Worm (Caenorhabditis elegans) whole organism, young adult: ENCODE results near the gene zipt-7.1.
"Not testable (repeated sequence)": the region's sequence is repeated elsewhere in the genome, so short reads cannot be mapped to it uniquely, and the experiment has no call there.

ENCODE experiments used
- B0336.3 ChIP-seq: fragments of 200-800 bp; sonication (Bioruptor generic); IDR thresholded peaks from 2 replicates; pipeline ENCODE4 v1.3.6; 2022; ENCODE audit warnings: missing genetic modification characterization, missing compliant biosample characterization
- F39B2.1 ChIP-seq: fragments of 200-800 bp; sonication (Bioruptor generic); IDR thresholded peaks from 2 replicates; pipeline ENCODE4 v1.3.6; 2022; ENCODE audit warnings: missing genetic modification reagents, missing genetic modification characterization, missing compliant biosample characterization
- Y53F4B.3 ChIP-seq: fragments of 200-800 bp; sonication (Bioruptor generic); IDR thresholded peaks from 2 replicates; pipeline ENCODE4 v1.3.6; 2022; ENCODE audit warnings: missing genetic modification reagents, missing genetic modification characterization, missing compliant biosample characterization
- Y95B8A.8 ChIP-seq: fragments of 200-800 bp; sonication (Bioruptor generic); IDR thresholded peaks from 2 replicates; pipeline ENCODE4 v1.3.6; 2022; ENCODE audit warnings: missing genetic modification reagents, missing genetic modification characterization, missing compliant biosample characterization
- aptf-2 ChIP-seq: fragments of 200-800 bp; sonication (Bioruptor generic); conservative IDR thresholded peaks from 2 replicates; pipeline ENCODE4 v1.3.6; 2022; ENCODE audit warnings: missing genetic modification reagents, missing genetic modification characterization, missing compliant biosample characterization
- aptf-3 ChIP-seq: fragments of 200-800 bp; sonication (Bioruptor generic); IDR thresholded peaks from 2 replicates; pipeline ENCODE4 v1.3.6; 2022; ENCODE audit warnings: missing genetic modification characterization, missing compliant biosample characterization
- athp-1 ChIP-seq: sonication (generic microtip); optimal IDR thresholded peaks from 2 replicates; lab custom pipeline; 2017; ENCODE audit warnings: mild to moderate bottlenecking, missing genetic modification characterization, missing compliant biosample characterization
- ccch-3 ChIP-seq: fragments of 200-800 bp; sonication (Bioruptor generic); optimal IDR thresholded peaks from 2 replicates; lab custom pipeline; 2018; ENCODE audit warnings: mild to moderate bottlenecking, missing genetic modification characterization, missing compliant biosample characterization
- ceh-27 ChIP-seq: fragments of 200-800 bp; sonication (Bioruptor generic); optimal IDR thresholded peaks from 2 replicates; lab custom pipeline; 2018; ENCODE audit warnings: mild to moderate bottlenecking, missing genetic modification characterization, moderate library complexity, missing compliant biosample characterization
- ceh-40 ChIP-seq: fragments of 200-800 bp; sonication (Bioruptor generic); IDR thresholded peaks from 2 replicates; pipeline ENCODE4 v1.3.6; 2022; ENCODE audit warnings: missing genetic modification characterization, missing compliant biosample characterization
- chd-7 ChIP-seq: sonication (generic microtip); optimal IDR thresholded peaks from 2 replicates; lab custom pipeline; 2016; ENCODE audit warnings: mild to moderate bottlenecking, missing genetic modification characterization, moderate library complexity, missing compliant biosample characterization
- dpff-1 ChIP-seq: sonication (generic microtip); optimal IDR thresholded peaks from 2 replicates; lab custom pipeline; 2017; ENCODE audit warnings: mild to moderate bottlenecking, missing genetic modification characterization, missing compliant biosample characterization
- dpl-1 ChIP-seq: fragments of 150-350 bp; optimal IDR thresholded peaks from 2 replicates; lab custom pipeline; 2014; ENCODE audit warnings: missing biosample characterization, missing genetic modification reagents, missing genetic modification characterization
- ekl-4 ChIP-seq: fragments of 200-800 bp; sonication (Bioruptor generic); IDR thresholded peaks from 2 replicates; pipeline ENCODE4 v1.3.6; 2022; ENCODE audit warnings: missing genetic modification reagents, missing genetic modification characterization, missing compliant biosample characterization
- hmg-1.2 ChIP-seq: fragments of 200-800 bp; sonication (Bioruptor generic); IDR thresholded peaks from 2 replicates; pipeline ENCODE4 v1.3.6; 2022; ENCODE audit warnings: missing genetic modification reagents, missing genetic modification characterization, missing compliant biosample characterization
- hrde-1 ChIP-seq: sonication (generic microtip); optimal IDR thresholded peaks from 2 replicates; lab custom pipeline; 2016; ENCODE audit warnings: missing genetic modification characterization, mild to moderate bottlenecking, missing compliant biosample characterization, moderate library complexity, missing genotype, missing genetic modification reagents, borderline replicate concordance
- let-526 ChIP-seq: fragments of 200-800 bp; sonication (Bioruptor generic); IDR thresholded peaks from 2 replicates; pipeline ENCODE4 v1.3.6; 2022; ENCODE audit warnings: missing genetic modification reagents, missing genetic modification characterization, missing compliant biosample characterization
- let-607 ChIP-seq, 2 experiments: fragments of 200-800 bp in 1 of 2; sonication (Bioruptor generic) in 1 of 2; sonication (generic microtip) in 1 of 2; optimal IDR thresholded peaks; 2 replicates each; lab custom pipeline; 2016 to 2018; ENCODE audit warnings: mild to moderate bottlenecking in 2 of 2, missing compliant biosample characterization in 2 of 2, missing genetic modification characterization in 2 of 2, moderate library complexity in 2 of 2, missing genotype in 1 of 2
- lir-1 ChIP-seq: fragments of 200-800 bp; sonication (Bioruptor generic); conservative IDR thresholded peaks from 2 replicates; pipeline ENCODE4 v1.3.6; 2022; ENCODE audit warnings: missing genetic modification reagents, missing genetic modification characterization, missing compliant biosample characterization
- madf-10 ChIP-seq: sonication (generic microtip); optimal IDR thresholded peaks from 2 replicates; lab custom pipeline; 2016; ENCODE audit warnings: mild to moderate bottlenecking, missing genetic modification characterization, missing compliant biosample characterization
- madf-3 ChIP-seq: fragments of 200-800 bp; sonication (Bioruptor generic); IDR thresholded peaks from 2 replicates; pipeline ENCODE4 v1.3.6; 2022; ENCODE audit warnings: missing genetic modification reagents, missing genetic modification characterization, missing compliant biosample characterization
- mel-28 ChIP-seq: sonication (generic microtip); optimal IDR thresholded peaks from 2 replicates; lab custom pipeline; 2016; ENCODE audit warnings: borderline replicate concordance, mild to moderate bottlenecking, missing genetic modification characterization, missing compliant biosample characterization
- nhr-80 ChIP-seq: sonication (generic microtip); optimal IDR thresholded peaks from 2 replicates; lab custom pipeline; 2016; ENCODE audit warnings: missing genetic modification characterization, missing compliant biosample characterization
- rpc-1 ChIP-seq, 2 experiments: fragments of 150-350 bp in 1 of 2; sonication (generic microtip) in 1 of 2; optimal IDR thresholded peaks; 2 replicates each; lab custom pipeline; 2014 to 2018; ENCODE audit warnings: missing biosample characterization in 1 of 2, missing genetic modification characterization in 1 of 2, missing genetic modification reagents in 1 of 2, missing genotype in 1 of 2
- snpc-1.1 ChIP-seq: sonication (generic microtip); optimal IDR thresholded peaks from 2 replicates; lab custom pipeline; 2017; ENCODE audit warnings: missing genetic modification characterization, mild to moderate bottlenecking, missing compliant biosample characterization, antibody characterized with exemption, moderate library complexity, missing genotype, missing genetic modification reagents; ENCODE audit not compliant: insufficient read depth
- sptf-2 ChIP-seq: fragments of 200-800 bp; sonication (Bioruptor generic); optimal IDR thresholded peaks from 2 replicates; lab custom pipeline; 2018; ENCODE audit warnings: mild to moderate bottlenecking, missing genetic modification characterization, missing compliant biosample characterization
- unc-62 ChIP-seq: fragments of 150-350 bp; optimal IDR thresholded peaks from 2 replicates; lab custom pipeline; 2014; ENCODE audit warnings: missing biosample characterization, missing genetic modification reagents, missing genetic modification characterization
- zfh-2 ChIP-seq: fragments of 200-800 bp; sonication (Bioruptor generic); conservative IDR thresholded peaks from 2 replicates; pipeline ENCODE4 v1.3.6; 2022; ENCODE audit warnings: missing genetic modification reagents, missing genetic modification characterization, missing compliant biosample characterization

Gene zipt-7.1

DNA sequence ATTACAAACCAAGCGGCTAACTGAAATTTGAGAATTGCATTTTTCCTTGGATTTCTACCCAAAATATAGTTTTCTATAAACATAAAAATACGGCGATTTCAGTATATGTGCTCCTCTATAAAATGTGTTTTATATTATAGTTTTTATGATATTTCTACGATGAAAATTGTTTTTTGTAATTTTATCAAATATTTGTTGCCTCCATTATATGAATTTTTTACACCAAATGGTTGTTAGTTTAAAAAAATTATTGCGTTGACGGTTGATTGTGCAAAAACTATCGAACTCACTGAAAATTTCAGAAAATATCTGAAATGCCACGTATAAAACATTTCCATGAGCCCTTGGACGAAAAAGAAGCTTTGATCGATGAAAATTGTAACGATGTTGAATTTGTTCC is 20.3 kb upstream of the zipt-7.1 start, which contains the start of gene T28F3.9:
Gene T28F3.9, plus strand, starts transcription at position 301 of the 400 bp plus-strand sequence.
- TF ChIP-seq Y53F4B.3 (GFP tag; lab: Robert Waterston, UW), result no peak
- TF ChIP-seq mel-28 (tag; lab: Kevin White, UChicago), result no peak
- no peak for TF ChIP-seq dpff-1 (tag; lab: Kevin White, UChicago)
- no peak for TF ChIP-seq aptf-2 (GFP tag; lab: Robert Waterston, UW)
- TF ChIP-seq aptf-3 (GFP tag; lab: Robert Waterston, UW), result no peak
- no peak for TF ChIP-seq ekl-4
- TF ChIP-seq dpl-1, result no peak
- TF ChIP-seq, all 124 proteins: peak for 0

DNA sequence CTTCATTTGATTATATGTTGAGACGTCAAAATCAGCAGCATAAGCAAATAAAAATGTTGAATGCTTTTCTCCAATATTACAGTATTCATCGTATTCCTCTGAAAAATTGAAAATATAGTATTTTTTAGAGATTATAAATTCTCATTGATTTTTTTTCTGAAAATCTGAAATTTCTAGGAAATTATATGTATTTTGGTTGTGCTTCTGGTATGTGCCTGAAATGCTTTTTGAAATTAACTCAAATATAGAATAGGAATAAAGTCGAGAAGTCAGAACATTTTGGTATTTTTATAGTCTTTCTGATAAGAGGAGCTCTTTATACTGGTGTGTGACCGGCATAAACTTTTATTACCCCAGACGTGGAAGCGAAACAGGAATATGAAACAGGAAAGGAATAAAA is 19.3 kb upstream of the zipt-7.1 start, which contains the start of gene T28F3.8:
Gene T28F3.8, minus strand, starts transcription at position 101 of the 400 bp plus-strand sequence.
- not testable (repeated sequence) for TF ChIP-seq ceh-27 (GFP tag; lab: Kevin White, UChicago); athp-1; let-607 (tag; optimal IDR thresholded peaks at IDR 0.05; lab: Kevin White, UChicago)

DNA sequence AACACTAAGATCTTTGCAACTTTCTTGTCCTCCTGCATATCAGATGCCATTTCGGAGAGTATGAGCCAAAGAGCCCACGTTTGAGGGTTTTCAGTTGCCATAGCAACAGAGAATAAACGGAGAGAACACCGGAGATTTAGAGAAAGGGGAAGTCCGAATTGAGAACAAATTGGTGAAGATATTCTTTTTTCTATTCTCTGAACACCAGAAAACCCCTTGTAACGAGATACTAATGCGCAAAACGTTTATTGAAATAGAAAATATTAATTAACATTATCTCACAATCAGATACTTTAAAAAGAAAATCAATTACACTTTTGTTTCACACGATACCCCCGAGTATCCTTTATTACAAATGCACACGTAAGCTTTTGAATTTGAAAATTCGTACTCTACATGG is 14.0 kb upstream of the zipt-7.1 start, which contains the start of gene ifta-2:
Gene ifta-2, minus strand, starts transcription at position 101 of the 400 bp plus-strand sequence.
- TF ChIP-seq unc-62 (GFP tag; lab: Kevin White, UChicago) (no peak), ceh-40 (no peak), Y95B8A.8 (GFP tag; lab: Robert Waterston, UW) (no peak), madf-3 (GFP tag; lab: Robert Waterston, UW) (no peak), athp-1 (no peak), madf-10 (tag; lab: Kevin White, UChicago) (no peak)
- TF ChIP-seq, all 124 proteins: peak for 0

DNA sequence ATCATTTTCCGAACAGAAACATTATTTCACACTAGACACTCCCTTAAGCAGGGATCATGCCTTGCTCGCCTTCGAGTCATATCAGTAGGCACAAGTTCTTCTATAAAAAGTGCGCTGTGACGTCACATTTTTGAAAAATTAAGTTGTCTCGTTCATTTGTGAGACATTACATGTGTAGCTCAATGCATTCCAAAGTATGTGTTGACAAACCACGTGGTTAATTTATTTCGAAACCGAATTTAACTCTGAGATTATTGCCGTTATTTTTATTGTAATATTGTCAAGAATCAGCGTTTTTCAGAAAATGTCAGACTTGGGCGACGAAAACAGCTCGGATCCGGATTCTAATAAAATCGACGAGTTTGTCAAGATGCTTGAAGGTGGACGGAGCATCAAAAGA is 6.5 kb upstream of the zipt-7.1 start, which contains the start of gene T28F3.5:
Gene T28F3.5, plus strand, starts transcription at position 301 of the 400 bp plus-strand sequence.
- TF ChIP-seq chd-7 (tag; lab: Kevin White, UChicago) (no peak), let-526 (GFP tag; lab: Robert Waterston, UW) (no peak), aptf-3 (GFP tag; lab: Robert Waterston, UW) (no peak), ccch-3 (no peak), rpc-1 (optimal IDR thresholded peaks at IDR 0.05; lab: Kevin White, UChicago) (no peak), rpc-1 (tag; optimal IDR thresholded peaks at IDR 0.05; lab: Kevin White, UChicago) (no peak), ceh-27 (GFP tag; lab: Kevin White, UChicago) (no peak), hrde-1 (tag; lab: Kevin White, UChicago) (no peak), hmg-1.2 (GFP tag; lab: Robert Waterston, UW) (no peak)

DNA sequence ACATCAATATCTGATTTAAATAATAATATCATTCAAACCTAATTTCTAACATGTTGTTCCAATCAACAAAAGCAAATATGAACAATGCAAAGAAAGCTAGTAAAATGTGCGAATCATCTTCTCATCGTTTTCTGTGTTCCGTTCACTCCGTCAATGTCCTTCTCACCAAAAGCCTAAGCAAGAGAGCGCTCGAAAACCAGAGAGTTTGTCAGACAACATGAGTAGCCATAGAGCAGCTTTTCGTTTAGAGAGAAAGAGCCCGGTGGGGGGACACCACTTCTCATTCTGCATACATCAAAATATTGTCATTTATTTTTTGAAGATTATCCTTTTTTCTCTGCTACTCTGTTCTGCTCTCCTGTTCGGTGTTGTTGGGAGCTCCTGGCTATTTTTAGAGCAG is 5.7 kb upstream of the zipt-7.1 start:
- TF ChIP-seq ceh-40, result no peak
- no peak for TF ChIP-seq F39B2.1 (GFP tag; lab: Robert Waterston, UW)
- TF ChIP-seq zfh-2 (GFP tag; lab: Robert Waterston, UW), result no peak
- TF ChIP-seq sptf-2, result no peak
- TF ChIP-seq athp-1, result no peak
- TF ChIP-seq B0336.3 (GFP tag; lab: Robert Waterston, UW), result no peak
- TF ChIP-seq, all 124 proteins: peak for 0

DNA sequence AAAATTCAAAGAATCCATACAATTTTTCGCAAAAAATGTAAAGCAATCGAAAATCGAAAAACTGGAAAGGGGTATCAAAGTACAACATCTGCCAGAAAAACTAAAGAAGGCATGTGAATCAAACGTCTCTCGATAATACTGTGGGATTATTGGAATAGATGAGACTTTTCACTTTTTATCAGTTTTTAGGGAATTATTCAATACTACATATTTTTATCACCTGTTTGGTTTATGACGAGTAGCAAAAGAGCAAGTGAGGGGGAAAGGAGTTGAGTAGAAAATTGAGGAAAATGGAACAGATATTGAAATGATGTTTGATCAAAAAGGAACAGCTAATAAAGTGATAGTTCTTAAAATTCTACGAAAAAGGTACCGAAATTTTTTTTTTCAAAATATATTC is 5.1 kb upstream of the zipt-7.1 start:
- TF ChIP-seq snpc-1.1 (tag; lab: Kevin White, UChicago) (no peak), nhr-80 (peak; percentile 9), lir-1 (no peak)
